Worm (Caenorhabditis elegans) whole organism, L1 larva: ENCODE results near the gene aco-2.
A peak's percentile ranks its signal among the peaks of the same experiment; 100 is the strongest.

Experiments
- C16A3.4 ChIP-seq: fragments of 150-350 bp; optimal IDR thresholded peaks from 2 replicates; lab custom pipeline; 2014; ENCODE audit warnings: missing biosample characterization, missing genetic modification characterization
- C34B4.2 ChIP-seq: sonication (generic microtip); optimal IDR thresholded peaks from 2 replicates; lab custom pipeline; 2017; ENCODE audit warnings: mild to moderate bottlenecking, missing genetic modification characterization, missing compliant biosample characterization
- aha-1 ChIP-seq: fragments of 150-350 bp; optimal IDR thresholded peaks from 2 replicates; lab custom pipeline; 2014; ENCODE audit warnings: missing biosample characterization, missing genetic modification characterization
- ama-1 ChIP-seq: fragments of 150-350 bp; optimal IDR thresholded peaks from 2 replicates; lab custom pipeline; 2014
- blmp-1 ChIP-seq: fragments of 150-350 bp; optimal IDR thresholded peaks from 2 replicates; lab custom pipeline; 2014; ENCODE audit warnings: missing biosample characterization, missing genetic modification characterization
- ces-1 ChIP-seq: fragments of 150-350 bp; optimal IDR thresholded peaks from 2 replicates; lab custom pipeline; 2014; ENCODE audit warnings: missing biosample characterization, missing genetic modification reagents, missing genetic modification characterization
- dpl-1 ChIP-seq, 3 experiments: fragments of 150-350 bp in 2 of 3; sonication (generic microtip) in 1 of 3; optimal IDR thresholded peaks; 2 replicates each; lab custom pipeline; 2014 to 2017; ENCODE audit warnings: missing biosample characterization in 3 of 3, missing genetic modification characterization in 3 of 3, missing genetic modification reagents in 3 of 3
- efl-1 ChIP-seq, 4 experiments: fragments of 150-350 bp; optimal IDR thresholded peaks in 3 of 4; peaks in 1 of 4; 1 replicate in 1 of 4; 2 replicates in 3 of 4; lab custom pipeline; 2014; ENCODE audit warnings: missing biosample characterization in 2 of 4, missing genetic modification characterization in 2 of 4, missing genetic modification reagents in 2 of 4
- egl-27 ChIP-seq, 2 experiments: fragments of 150-350 bp in 1 of 2; sonication (generic microtip); optimal IDR thresholded peaks; 3 replicates each; lab custom pipeline; 2017 to 2018; ENCODE audit warnings: missing biosample characterization in 2 of 2, missing genetic modification characterization in 2 of 2, missing genetic modification reagents in 2 of 2
- elt-2 ChIP-seq: sonication (generic microtip); optimal IDR thresholded peaks from 2 replicates; lab custom pipeline; 2016; ENCODE audit warnings: missing genetic modification characterization, mild to moderate bottlenecking, inconsistent platforms, missing compliant biosample characterization, missing genetic modification reagents
- elt-3 ChIP-seq, 6 experiments: fragments of 150-350 bp in 1 of 6; sonication (generic microtip); optimal IDR thresholded peaks; 2 replicates each; lab custom pipeline; 2017 to 2018; ENCODE audit warnings: missing biosample characterization in 6 of 6, missing genetic modification characterization in 6 of 6, inconsistent platforms in 1 of 6
- ets-5 ChIP-seq: fragments of 200-800 bp; sonication (Bioruptor generic); IDR thresholded peaks from 2 replicates; pipeline ENCODE4 v1.3.6; 2022; ENCODE audit warnings: missing genetic modification characterization, missing compliant biosample characterization
- grh-1 ChIP-seq: fragments of 200-800 bp; sonication (Bioruptor generic); IDR thresholded peaks from 2 replicates; pipeline ENCODE4 v1.3.6; 2022; ENCODE audit warnings: missing genetic modification reagents, missing genetic modification characterization, missing compliant biosample characterization
- hlh-4 ChIP-seq: sonication (generic microtip); optimal IDR thresholded peaks from 2 replicates; lab custom pipeline; 2016; ENCODE audit warnings: mild to moderate bottlenecking, missing genetic modification characterization, missing compliant biosample characterization
- jun-1 ChIP-seq: fragments of 150-350 bp; optimal IDR thresholded peaks from 2 replicates; lab custom pipeline; 2014; ENCODE audit warnings: missing biosample characterization, missing genetic modification reagents, missing genetic modification characterization
- lin-14 ChIP-seq: fragments of 200-800 bp; sonication (Bioruptor generic); optimal IDR thresholded peaks from 2 replicates; lab custom pipeline; 2018; ENCODE audit warnings: mild to moderate bottlenecking, missing genetic modification characterization, moderate library complexity, missing compliant biosample characterization
- lin-35 ChIP-seq, 2 experiments: fragments of 150-350 bp; optimal IDR thresholded peaks; 2 replicates each; lab custom pipeline; 2014; ENCODE audit warnings: missing biosample characterization in 2 of 2, missing genetic modification characterization in 2 of 2, missing genetic modification reagents in 2 of 2
- lir-3 ChIP-seq: sonication (generic microtip); optimal IDR thresholded peaks from 2 replicates; lab custom pipeline; 2016; ENCODE audit warnings: mild to moderate bottlenecking, missing genetic modification characterization, moderate library complexity, missing compliant biosample characterization; ENCODE audit not compliant: poor library complexity
- lsy-2 ChIP-seq, 2 experiments: fragments of 150-350 bp; optimal IDR thresholded peaks; 2 replicates each; lab custom pipeline; 2014; ENCODE audit warnings: missing biosample characterization in 2 of 2, missing genetic modification characterization in 2 of 2
- mdl-1 ChIP-seq, 2 experiments: fragments of 150-350 bp; optimal IDR thresholded peaks; 2 replicates each; lab custom pipeline; 2014 to 2017; ENCODE audit warnings: missing biosample characterization in 2 of 2, missing genetic modification characterization in 2 of 2, inconsistent platforms in 1 of 2
- nhr-12 ChIP-seq: sonication (generic microtip); optimal IDR thresholded peaks from 2 replicates; lab custom pipeline; 2017; ENCODE audit warnings: missing biosample characterization, missing genetic modification characterization
- nhr-19 ChIP-seq: fragments of 200-800 bp; sonication (Bioruptor generic); conservative IDR thresholded peaks from 2 replicates; pipeline ENCODE4 v1.3.6; 2022; ENCODE audit warnings: missing genetic modification characterization, missing compliant biosample characterization
- nhr-20 ChIP-seq: sonication (generic microtip); optimal IDR thresholded peaks from 2 replicates; lab custom pipeline; 2016; ENCODE audit warnings: mild to moderate bottlenecking, missing genetic modification characterization, missing compliant biosample characterization
- nhr-237 ChIP-seq: fragments of 150-350 bp; optimal IDR thresholded peaks from 2 replicates; lab custom pipeline; 2014; ENCODE audit warnings: missing biosample characterization, missing genetic modification characterization
- nhr-47 ChIP-seq: sonication (generic microtip); optimal IDR thresholded peaks from 2 replicates; lab custom pipeline; 2016; ENCODE audit warnings: mild to moderate bottlenecking, missing genetic modification characterization, moderate library complexity, missing compliant biosample characterization
- nhr-71 ChIP-seq: sonication (generic microtip); optimal IDR thresholded peaks from 2 replicates; lab custom pipeline; 2016; ENCODE audit warnings: mild to moderate bottlenecking, missing genetic modification characterization, moderate library complexity, missing compliant biosample characterization
- nhr-77 ChIP-seq: fragments of 150-350 bp; optimal IDR thresholded peaks from 2 replicates; lab custom pipeline; 2014; ENCODE audit warnings: missing biosample characterization, missing genetic modification characterization
- nhr-85 ChIP-seq: sonication (generic microtip); peaks from one replicate; lab custom pipeline; 2016; ENCODE audit warnings: missing genetic modification characterization, inconsistent platforms, missing compliant biosample characterization
- nhr-90 ChIP-seq: sonication (generic microtip); optimal IDR thresholded peaks from 2 replicates; lab custom pipeline; 2016; ENCODE audit warnings: mild to moderate bottlenecking, missing genetic modification characterization, missing compliant biosample characterization; ENCODE audit not compliant: poor library complexity
- pag-3 ChIP-seq: sonication (generic microtip); optimal IDR thresholded peaks from 2 replicates; lab custom pipeline; 2017; ENCODE audit warnings: missing genetic modification characterization, mild to moderate bottlenecking, missing compliant biosample characterization, antibody characterized with exemption, borderline replicate concordance; ENCODE audit not compliant: insufficient read depth
- skn-1 ChIP-seq: fragments of 150-350 bp; optimal IDR thresholded peaks from 2 replicates; lab custom pipeline; 2014; ENCODE audit warnings: missing biosample characterization, missing genetic modification characterization
- snpc-4 ChIP-seq: fragments of 150-350 bp; optimal IDR thresholded peaks from 2 replicates; lab custom pipeline; 2014; ENCODE audit warnings: missing biosample characterization, missing genetic modification characterization
- snu-23 ChIP-seq: sonication (generic microtip); optimal IDR thresholded peaks from 2 replicates; lab custom pipeline; 2016; ENCODE audit warnings: missing genetic modification characterization, missing compliant biosample characterization
- swsn-7 ChIP-seq: sonication (generic microtip); optimal IDR thresholded peaks from 2 replicates; lab custom pipeline; 2016; ENCODE audit warnings: missing genetic modification characterization, missing compliant biosample characterization
- tbx-2 ChIP-seq: sonication (generic microtip); optimal IDR thresholded peaks from 2 replicates; lab custom pipeline; 2016; ENCODE audit warnings: missing genetic modification characterization, missing compliant biosample characterization
- tlp-1 ChIP-seq: fragments of 150-350 bp; optimal IDR thresholded peaks from 2 replicates; lab custom pipeline; 2014; ENCODE audit warnings: missing biosample characterization, missing genetic modification characterization
- unc-86 ChIP-seq: sonication (generic microtip); optimal IDR thresholded peaks from 2 replicates; lab custom pipeline; 2016; ENCODE audit warnings: missing genetic modification characterization, missing compliant biosample characterization
- xbp-1 ChIP-seq: sonication (generic microtip); optimal IDR thresholded peaks from 2 replicates; lab custom pipeline; 2016; ENCODE audit warnings: missing genetic modification characterization, missing compliant biosample characterization
- zag-1 ChIP-seq: fragments of 150-350 bp; optimal IDR thresholded peaks from 2 replicates; lab custom pipeline; 2014; ENCODE audit warnings: missing biosample characterization, missing genetic modification characterization
- ztf-11 ChIP-seq, 2 experiments: sonication (generic microtip); optimal IDR thresholded peaks; 2 replicates each; lab custom pipeline; 2016 to 2017; ENCODE audit warnings: missing genetic modification characterization in 2 of 2, missing biosample characterization in 1 of 2, missing compliant biosample characterization in 1 of 2
- ztf-4 ChIP-seq: fragments of 150-350 bp; optimal IDR thresholded peaks from 2 replicates; lab custom pipeline; 2014; ENCODE audit warnings: missing biosample characterization, missing genetic modification characterization

The aco-2 gene

DNA sequence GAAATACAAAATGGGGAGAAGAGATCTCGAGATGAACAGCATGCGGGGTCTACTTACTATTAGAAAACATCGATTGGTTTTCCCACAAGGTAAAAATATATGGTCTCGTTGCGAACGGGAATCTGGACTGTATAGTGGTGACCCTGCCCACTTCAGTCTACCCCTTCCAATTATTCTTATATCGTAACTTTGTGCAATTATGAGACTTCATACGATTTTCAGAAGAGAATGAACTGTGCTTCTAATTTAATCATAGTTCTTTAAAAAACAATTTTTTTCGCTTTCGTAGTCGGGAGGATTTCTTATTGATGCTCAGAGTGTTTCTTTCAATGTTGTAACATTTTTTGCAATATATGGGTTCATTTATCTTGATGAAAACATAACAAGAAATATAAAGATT, 1.5 kb upstream of the aco-2 start, which contains the start of gene F54H12.5:
Gene F54H12.5 (minus strand): TSS at position 101 of the 400 bp plus-strand sequence.
- TF ChIP-seq efl-1 (optimal IDR thresholded peaks at IDR 0.05; lab: Kevin White, UChicago) (no peak), efl-1 (GFP tag; optimal IDR thresholded peaks at IDR 0.05 in 1 of 2; lab: Kevin White, UChicago) (no peak), nhr-71 (peak; percentile 5), unc-86 (no peak), ces-1 (GFP tag; lab: Kevin White, UChicago) (no peak), ztf-11 (tag; optimal IDR thresholded peaks at IDR 0.05; lab: Kevin White, UChicago) (no peak), lsy-2 (tag; optimal IDR thresholded peaks at IDR 0.05; lab: Kevin White, UChicago) (peak in 1 of 2 experiments; percentile 29)

DNA sequence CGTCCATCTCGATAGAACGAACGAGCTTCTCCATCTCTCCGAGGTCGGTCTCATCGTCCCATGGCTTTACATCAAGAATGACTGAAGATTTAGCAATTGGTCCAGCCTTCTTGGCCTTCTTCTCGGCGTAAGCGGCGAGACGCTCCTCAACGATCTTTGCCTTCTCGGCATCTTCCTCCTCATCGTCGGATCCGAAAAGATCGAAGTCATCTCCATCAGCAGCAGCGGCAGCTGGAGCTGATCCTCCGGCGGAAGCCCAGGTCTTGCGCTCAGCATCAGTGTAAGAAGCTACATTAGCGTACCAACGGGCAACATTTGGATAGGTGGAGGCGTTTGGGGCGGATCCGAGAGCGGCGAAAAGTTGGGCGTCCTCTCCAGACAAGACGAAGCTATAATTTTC, 830 bp upstream of the aco-2 start:
- TF ChIP-seq C34B4.2 (tag; lab: Kevin White, UChicago) (no peak), xbp-1 (tag; lab: Kevin White, UChicago) (no peak), aha-1 (tag; lab: Kevin White, UChicago) (no peak), grh-1 (no peak), nhr-12 (tag; lab: Kevin White, UChicago) (no peak), nhr-47 (no peak), snpc-4 (no peak), tbx-2 (no peak), zag-1 (tag; lab: Kevin White, UChicago) (no peak), efl-1 (optimal IDR thresholded peaks at IDR 0.05; lab: Kevin White, UChicago) (no peak), efl-1 (GFP tag; optimal IDR thresholded peaks at IDR 0.05 in 1 of 2; lab: Kevin White, UChicago) (no peak), lir-3 (tag; lab: Kevin White, UChicago) (no peak), pag-3 (tag; lab: Kevin White, UChicago) (no peak), nhr-237 (tag; lab: Kevin White, UChicago) (no peak), nhr-90 (tag; lab: Kevin White, UChicago) (no peak), ets-5 (no peak), egl-27 (tag; optimal IDR thresholded peaks at IDR 0.05; lab: Kevin White, UChicago) (no peak)
- TF ChIP-seq, all 84 proteins: peak for 0

DNA sequence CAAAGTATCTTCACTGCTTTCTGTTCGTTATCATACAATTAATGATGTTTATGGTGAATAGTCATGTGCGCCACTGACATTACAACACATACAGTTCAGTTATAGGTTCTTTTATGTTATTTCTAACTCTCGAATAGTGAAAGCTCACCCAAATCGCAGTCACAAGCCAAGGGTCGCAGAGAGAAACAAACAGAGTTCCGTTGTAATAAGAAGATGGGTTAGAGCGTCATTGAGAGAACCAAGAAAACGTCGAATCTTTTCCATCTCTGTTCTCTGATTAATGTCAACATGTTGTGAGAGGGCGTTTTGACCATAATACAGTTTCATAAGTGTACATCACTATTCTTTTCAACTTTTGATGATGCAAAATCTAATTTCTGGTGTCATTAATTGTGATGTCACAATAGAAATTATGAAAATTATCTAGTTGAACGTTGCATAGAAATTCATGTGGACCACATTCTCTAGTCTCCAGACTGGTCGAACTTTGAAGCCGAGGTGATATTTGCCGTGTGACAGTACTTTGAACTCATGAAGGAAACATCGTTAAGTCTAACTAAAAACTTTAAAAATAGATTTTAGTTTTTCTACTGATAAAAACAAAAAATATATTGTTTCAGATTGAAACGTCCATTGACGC, 571 bp downstream of the aco-2 start:
- no peak for TF ChIP-seq hlh-4 (tag; lab: Kevin White, UChicago)
- TF ChIP-seq C16A3.4 (tag; lab: Kevin White, UChicago), result peak; percentile 16
- peak; percentile 34 for TF ChIP-seq elt-2 (tag; lab: Kevin White, UChicago)
- peak; percentile 50 for TF ChIP-seq snu-23
- peak; percentile 69 for TF ChIP-seq nhr-19
- TF ChIP-seq lin-35 (GFP tag; optimal IDR thresholded peaks at IDR 0.05; lab: Kevin White, UChicago), result peak in 1 of 2 experiments; percentile 39
- TF ChIP-seq tlp-1 (tag; lab: Kevin White, UChicago), result no peak
- TF ChIP-seq elt-3 (tag; optimal IDR thresholded peaks at IDR 0.05; lab: Kevin White, UChicago), result peak in 3 of 6 experiments; percentile 8 to 40 (median 8)
- no peak for TF ChIP-seq jun-1 (tag; lab: Kevin White, UChicago)
- TF ChIP-seq tbx-2, result peak; percentile 44
- peak; percentile 27 for TF ChIP-seq ama-1 (lab: Kevin White, UChicago)
- TF ChIP-seq efl-1 (optimal IDR thresholded peaks at IDR 0.05; lab: Kevin White, UChicago), result no peak
- peak in 1 of 2 experiments; percentile 82 for TF ChIP-seq efl-1 (GFP tag; optimal IDR thresholded peaks at IDR 0.05 in 1 of 2; lab: Kevin White, UChicago)
- no peak for TF ChIP-seq skn-1 (tag; lab: Kevin White, UChicago)
- TF ChIP-seq lin-14, result peak; percentile 57
- no peak for TF ChIP-seq swsn-7 (tag; lab: Kevin White, UChicago)
- TF ChIP-seq nhr-85 (tag; lab: Kevin White, UChicago), result peak; percentile 70
- TF ChIP-seq dpl-1 (GFP tag; optimal IDR thresholded peaks at IDR 0.05; lab: Kevin White, UChicago), result peak in 2 of 3 experiments; percentile 13 to 19
- peak; percentile 34 for TF ChIP-seq ztf-4
- peak; percentile 4 for TF ChIP-seq xbp-1 (tag; lab: Kevin White, UChicago)
- TF ChIP-seq nhr-20 (tag; lab: Kevin White, UChicago), result peak; percentile 68
- no peak for TF ChIP-seq nhr-77 (tag; lab: Kevin White, UChicago)
- TF ChIP-seq nhr-90 (tag; lab: Kevin White, UChicago), result no peak
- peak in 1 of 2 experiments; percentile 19 for TF ChIP-seq lsy-2 (tag; optimal IDR thresholded peaks at IDR 0.05; lab: Kevin White, UChicago)
- peak; percentile 58 for TF ChIP-seq blmp-1 (tag; lab: Kevin White, UChicago)
- peak in 1 of 2 experiments; percentile 3 for TF ChIP-seq mdl-1 (tag; optimal IDR thresholded peaks at IDR 0.05; lab: Kevin White, UChicago)
- peak; percentile 56 for TF ChIP-seq nhr-71
